Worm (Caenorhabditis elegans): ENCODE data around the gene fbxc-26.

- TF ChIP-seq hnd-1 (tag; optimal IDR thresholded peaks at IDR 0.05) (no peak), ceh-36 (tag; optimal IDR thresholded peaks at IDR 0.05) (no peak)
Observed at ce11 chrII:1654917-1655316, 39.5 kb downstream of the fbxc-26 start, which contains the start of gene btb-12.
